Worm (Caenorhabditis elegans) whole organism, mixed stage, embryonic: ENCODE results near the gene C38C3.4.

Experiments
- M03D4.4 ChIP-seq: sonication (generic microtip); optimal IDR thresholded peaks from 2 replicates; lab custom pipeline; 2017; ENCODE audit warnings: mild to moderate bottlenecking, missing genetic modification characterization, missing compliant biosample characterization
- bed-3 ChIP-seq: fragments of 200-800 bp; sonication (Bioruptor generic); optimal IDR thresholded peaks from 3 replicates; lab custom pipeline; 2018; ENCODE audit warnings: mild to moderate bottlenecking, missing genetic modification characterization, moderate library complexity, missing compliant biosample characterization
- ceh-39 ChIP-seq: fragments of 150-350 bp; optimal IDR thresholded peaks from 2 replicates; lab custom pipeline; 2014; ENCODE audit warnings: missing biosample characterization, missing genetic modification characterization
- ces-1 ChIP-seq: fragments of 150-350 bp; optimal IDR thresholded peaks from 2 replicates; lab custom pipeline; 2014; ENCODE audit warnings: missing biosample characterization, missing genetic modification reagents, missing genetic modification characterization
- cnd-1 ChIP-seq: fragments of 200-800 bp; sonication (Bioruptor generic); optimal IDR thresholded peaks from 2 replicates; lab custom pipeline; 2018; ENCODE audit warnings: mild to moderate bottlenecking, missing genetic modification characterization, missing compliant biosample characterization
- drap-1 ChIP-seq: fragments of 200-800 bp; sonication (Bioruptor generic); optimal IDR thresholded peaks from 3 replicates; lab custom pipeline; 2018; ENCODE audit warnings: mild to moderate bottlenecking, missing genetic modification characterization, missing compliant biosample characterization
- elt-1 ChIP-seq: sonication (generic microtip); optimal IDR thresholded peaks from 2 replicates; lab custom pipeline; 2017; ENCODE audit warnings: missing genetic modification characterization, mild to moderate bottlenecking, missing compliant biosample characterization, antibody characterized with exemption, moderate library complexity, borderline replicate concordance; ENCODE audit not compliant: insufficient read depth
- flh-1 ChIP-seq: fragments of 200-800 bp; sonication (Bioruptor generic); optimal IDR thresholded peaks from 2 replicates; lab custom pipeline; 2018; ENCODE audit warnings: mild to moderate bottlenecking, missing genetic modification characterization, moderate library complexity, missing compliant biosample characterization
- ham-2 ChIP-seq: fragments of 200-800 bp; sonication (Bioruptor generic); optimal IDR thresholded peaks from 2 replicates; lab custom pipeline; 2018; ENCODE audit warnings: mild to moderate bottlenecking, missing genetic modification characterization, missing compliant biosample characterization
- hlh-1 ChIP-seq: fragments of 150-350 bp; optimal IDR thresholded peaks from 2 replicates; lab custom pipeline; 2014; ENCODE audit warnings: missing biosample characterization, missing genetic modification reagents, missing genetic modification characterization
- lin-32 ChIP-seq: fragments of 200-800 bp; sonication (Bioruptor generic); optimal IDR thresholded peaks from 2 replicates; lab custom pipeline; 2018; ENCODE audit warnings: mild to moderate bottlenecking, missing genetic modification characterization, missing compliant biosample characterization
- lsy-2 ChIP-seq: fragments of 150-350 bp; optimal IDR thresholded peaks from 2 replicates; lab custom pipeline; 2014; ENCODE audit warnings: missing biosample characterization, missing genetic modification characterization
- mep-1 ChIP-seq: fragments of 150-350 bp; optimal IDR thresholded peaks from 2 replicates; lab custom pipeline; 2017; ENCODE audit warnings: missing biosample characterization, missing genetic modification reagents, missing genetic modification characterization, inconsistent platforms
- mls-2 ChIP-seq: sonication (generic microtip); optimal IDR thresholded peaks from 2 replicates; lab custom pipeline; 2016; ENCODE audit warnings: mild to moderate bottlenecking, missing genetic modification characterization, moderate library complexity, missing compliant biosample characterization
- nhr-12 ChIP-seq: fragments of 150-350 bp; optimal IDR thresholded peaks from 2 replicates; lab custom pipeline; 2014; ENCODE audit warnings: missing biosample characterization, missing genetic modification characterization
- nhr-237 ChIP-seq: fragments of 150-350 bp; optimal IDR thresholded peaks from 2 replicates; lab custom pipeline; 2014; ENCODE audit warnings: missing biosample characterization, missing genetic modification characterization
- nhr-28 ChIP-seq: fragments of 150-350 bp; optimal IDR thresholded peaks from 2 replicates; lab custom pipeline; 2014; ENCODE audit warnings: missing biosample characterization, missing genetic modification characterization
- nhr-76 ChIP-seq: sonication (generic microtip); optimal IDR thresholded peaks from 2 replicates; lab custom pipeline; 2017; ENCODE audit warnings: missing biosample characterization, missing genetic modification characterization
- pha-4 ChIP-seq: fragments of 150-350 bp; optimal IDR thresholded peaks from 2 replicates; lab custom pipeline; 2018; ENCODE audit warnings: missing biosample characterization, missing genetic modification reagents, missing genetic modification characterization
- sem-2 ChIP-seq: fragments of 200-800 bp; sonication (Bioruptor generic); optimal IDR thresholded peaks from 2 replicates; lab custom pipeline; 2018; ENCODE audit warnings: mild to moderate bottlenecking, missing genetic modification characterization, missing compliant biosample characterization
- snpc-4 ChIP-seq: fragments of 150-350 bp; optimal IDR thresholded peaks from 2 replicates; lab custom pipeline; 2014; ENCODE audit warnings: missing biosample characterization, missing genetic modification characterization
- sptf-1 ChIP-seq: sonication (generic microtip); optimal IDR thresholded peaks from 2 replicates; lab custom pipeline; 2017; ENCODE audit warnings: mild to moderate bottlenecking, missing genetic modification characterization, moderate library complexity, missing compliant biosample characterization
- tbx-8 ChIP-seq: fragments of 200-800 bp; sonication (Bioruptor generic); optimal IDR thresholded peaks from 2 replicates; lab custom pipeline; 2018; ENCODE audit warnings: mild to moderate bottlenecking, missing genetic modification characterization, moderate library complexity, missing compliant biosample characterization
- unc-120 ChIP-seq: sonication (generic microtip); optimal IDR thresholded peaks from 2 replicates; lab custom pipeline; 2017; ENCODE audit warnings: missing genetic modification characterization, missing compliant biosample characterization; ENCODE audit not compliant: poor library complexity, severe bottlenecking
- unc-39 ChIP-seq: fragments of 150-350 bp; optimal IDR thresholded peaks from 2 replicates; lab custom pipeline; 2014; ENCODE audit warnings: missing biosample characterization, missing genetic modification characterization
- unc-62 ChIP-seq: fragments of 150-350 bp; optimal IDR thresholded peaks from 2 replicates; lab custom pipeline; 2014; ENCODE audit warnings: missing biosample characterization, missing genetic modification reagents, missing genetic modification characterization
- zip-8 ChIP-seq: fragments of 150-350 bp; optimal IDR thresholded peaks from 2 replicates; lab custom pipeline; 2014; ENCODE audit warnings: missing biosample characterization, missing genetic modification characterization
- ztf-11 ChIP-seq: fragments of 150-350 bp; optimal IDR thresholded peaks from 2 replicates; lab custom pipeline; 2014; ENCODE audit warnings: missing biosample characterization, missing genetic modification characterization

Gene C38C3.4

DNA sequence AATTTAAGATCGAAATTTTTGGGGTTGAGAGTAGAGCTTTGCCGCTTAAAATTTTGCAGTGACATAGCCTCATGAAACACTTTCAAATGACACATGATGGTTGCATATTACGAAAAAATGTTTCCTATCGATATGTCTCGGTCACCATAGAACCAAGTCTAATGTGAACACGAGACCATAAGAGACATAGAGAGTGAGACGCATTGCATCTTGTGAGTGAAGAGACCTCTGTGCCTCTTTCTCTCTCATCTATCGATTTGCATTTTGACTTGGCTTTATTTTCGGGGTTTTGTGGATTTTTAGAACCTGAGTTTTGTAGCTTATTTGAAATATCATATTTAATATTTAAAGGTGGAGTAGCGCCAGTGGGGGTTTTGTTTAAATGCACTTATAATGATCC, 14.9 kb upstream of the C38C3.4 start:
- TF ChIP-seq unc-120 (tag; lab: Kevin White, UChicago) (peak; percentile 23), drap-1 (GFP tag; lab: Kevin White, UChicago) (no peak), cnd-1 (tag; lab: Kevin White, UChicago) (no peak), flh-1 (no peak), ztf-11 (tag; lab: Kevin White, UChicago) (no peak), hlh-1 (tag; lab: Kevin White, UChicago) (no peak), ceh-39 (tag; lab: Kevin White, UChicago) (no peak)

- TF ChIP-seq M03D4.4 (tag; lab: Kevin White, UChicago), result no peak
- no peak for TF ChIP-seq snpc-4 (tag; lab: Kevin White, UChicago)
- no peak for TF ChIP-seq zip-8 (tag; lab: Kevin White, UChicago)
- TF ChIP-seq bed-3, result no peak
- TF ChIP-seq sptf-1 (tag; lab: Kevin White, UChicago), result no peak
Observed at ce11 chrV:1467444-1467843, 14.4 kb upstream of the C38C3.4 start, which contains the start of gene gid-8. gid-8 (plus strand) TSS chrV:1467744.

ce11 chrV:1468905-1469304, 12.9 kb upstream of the C38C3.4 start:
- TF ChIP-seq mls-2 (tag; lab: Kevin White, UChicago) (no peak), zip-8 (tag; lab: Kevin White, UChicago) (no peak)

ce11 chrV:1471078-1471969, 10.5 kb upstream of the C38C3.4 start:
- TF ChIP-seq mep-1 (tag; lab: Kevin White, UChicago) (peak; percentile 64), hlh-1 (tag; lab: Kevin White, UChicago) (peak; percentile 95), ces-1 (GFP tag; lab: Kevin White, UChicago) (peak; percentile 80), unc-120 (tag; lab: Kevin White, UChicago) (peak; percentile 64), sptf-1 (tag; lab: Kevin White, UChicago) (no peak), unc-62 (GFP tag; lab: Kevin White, UChicago) (peak; percentile 23), lsy-2 (peak; percentile 47), lin-32 (no peak), pha-4 (peak; percentile 32), tbx-8 (GFP tag; lab: Kevin White, UChicago) (no peak), nhr-237 (tag; lab: Kevin White, UChicago) (peak; percentile 10)
- TF ChIP-seq, all 35 proteins: peak for 8

ce11 chrV:1471977-1472376, 9.9 kb upstream of the C38C3.4 start:
- no peak for TF ChIP-seq snpc-4 (tag; lab: Kevin White, UChicago)
- TF ChIP-seq nhr-12 (tag; lab: Kevin White, UChicago), result no peak
- TF ChIP-seq ham-2, result no peak
- no peak for TF ChIP-seq nhr-76 (tag; lab: Kevin White, UChicago)
- no peak for TF ChIP-seq mls-2 (tag; lab: Kevin White, UChicago)
- TF ChIP-seq, all 35 proteins: peak for 0

DNA sequence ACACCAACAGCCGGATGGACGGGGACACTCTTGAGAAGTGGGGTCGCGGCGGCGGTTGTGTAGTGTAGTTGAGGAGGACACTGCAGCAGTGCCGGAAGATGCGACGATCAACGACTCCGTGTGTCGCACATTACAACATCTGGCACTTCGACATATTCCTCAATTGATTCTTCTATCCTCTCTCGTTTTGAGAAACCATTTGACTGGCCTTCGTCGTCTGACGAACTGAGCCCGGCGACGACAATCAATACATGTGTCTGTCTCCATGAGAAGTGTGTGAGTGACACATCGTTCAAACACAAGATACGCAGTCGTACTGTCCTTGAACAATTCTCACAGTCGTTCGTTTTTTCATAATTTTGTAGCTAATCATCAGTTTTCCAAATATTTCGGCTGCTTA, 9.3 kb upstream of the C38C3.4 start:
- TF ChIP-seq lin-32 (no peak), sem-2 (GFP tag; lab: Kevin White, UChicago) (no peak), unc-62 (GFP tag; lab: Kevin White, UChicago) (peak; percentile 49), flh-1 (no peak), nhr-28 (tag; lab: Kevin White, UChicago) (no peak), ces-1 (GFP tag; lab: Kevin White, UChicago) (no peak), ztf-11 (tag; lab: Kevin White, UChicago) (no peak), mls-2 (tag; lab: Kevin White, UChicago) (no peak), unc-39 (tag; lab: Kevin White, UChicago) (no peak), ham-2 (no peak), cnd-1 (tag; lab: Kevin White, UChicago) (peak; percentile 16), elt-1 (no peak), hlh-1 (tag; lab: Kevin White, UChicago) (peak; percentile 10)
